Fruit fly (Drosophila melanogaster) S2 (cell line): ENCODE data around the gene CG8301.
A peak's percentile ranks its signal among the peaks of the same experiment; 100 is the strongest.

Source experiments
- CG8478 ChIP-seq: fragments of >200 bp; optimal IDR thresholded peaks from 2 replicates; lab custom pipeline; 2018
- CTCF ChIP-seq, 2 experiments: fragments of >200 bp; optimal IDR thresholded peaks; 2 replicates each; lab custom pipeline; 2018

DNA sequence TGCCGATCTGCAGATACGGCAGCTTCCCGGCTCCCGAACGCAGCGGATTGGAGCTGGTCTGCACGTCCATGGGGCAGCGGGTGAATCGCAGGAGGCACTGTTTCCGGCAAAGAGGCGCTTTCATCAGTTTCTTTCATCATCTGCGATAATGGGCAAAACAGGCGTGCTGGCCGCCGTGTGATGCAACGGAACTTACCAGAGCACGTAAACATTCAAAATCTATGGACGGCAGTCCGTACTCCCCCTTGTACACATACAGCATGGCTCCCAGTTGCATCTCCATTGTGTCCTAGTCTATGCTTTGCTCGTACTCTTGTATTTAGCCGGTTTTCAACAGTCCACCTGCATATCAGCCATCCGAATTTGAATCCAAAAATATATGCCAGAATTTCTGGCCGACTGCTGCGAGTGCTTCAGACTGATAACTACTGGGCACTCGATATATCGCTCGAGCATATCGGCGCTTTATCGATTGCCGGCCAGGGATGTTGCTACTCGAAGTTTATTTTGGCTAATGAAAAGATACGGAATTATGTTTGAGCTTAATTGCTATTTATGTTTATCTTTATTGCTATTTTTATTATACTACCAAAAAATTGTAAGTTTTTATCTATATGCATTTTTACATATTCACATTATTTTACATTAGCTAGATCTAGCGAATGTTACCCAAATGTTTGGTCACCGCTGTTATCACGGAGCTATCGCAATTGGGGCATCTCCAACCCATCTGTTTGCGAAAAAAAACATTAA, 17.7 kb upstream of the CG8301 start, which contains the start of the genes CG9393 and Vps45:
- no peak for TF ChIP-seq CG8478
- peak in 1 of 2 experiments; percentile 13 for TF ChIP-seq CTCF (optimal IDR thresholded peaks at IDR 0.05; lab: Kevin White, UChicago)
